Fruit fly (Drosophila melanogaster): Measurements from ENCODE around the gene CG31198.

Gene CG31198

dm6 chr3R:21790392-21790791, 36.3 kb downstream of the CG31198 start:
- TF ChIP-seq CG4318 (GFP tag; optimal IDR thresholded peaks at IDR 0.05) (no peak), pdm3 (GFP tag; optimal IDR thresholded peaks at IDR 0.05) (no peak), CG31627 (GFP tag; optimal IDR thresholded peaks at IDR 0.05) (no peak), CG8119 (GFP tag; IDR thresholded peaks at IDR 0.05) (no peak), vri (GFP tag; optimal IDR thresholded peaks at IDR 0.05) (no peak), Hr4 (GFP tag; optimal IDR thresholded peaks at IDR 0.05) (no peak)

dm6 chr3R:21793760-21794159, 39.6 kb downstream of the CG31198 start:
- TF ChIP-seq net (GFP tag; optimal IDR thresholded peaks at IDR 0.05) (no peak), CG8632 (GFP tag; optimal IDR thresholded peaks at IDR 0.05) (no peak), acj6 (GFP tag; optimal IDR thresholded peaks at IDR 0.05) (no peak), Met (GFP tag; optimal IDR thresholded peaks at IDR 0.05) (no peak)

- TF ChIP-seq salr (GFP tag; optimal IDR thresholded peaks at IDR 0.05) (no peak), acj6 (GFP tag; optimal IDR thresholded peaks at IDR 0.05) (no peak), OdsH (GFP tag; optimal IDR thresholded peaks at IDR 0.05) (no peak), cyc (GFP tag; optimal IDR thresholded peaks at IDR 0.05) (no peak), Hr4 (GFP tag; optimal IDR thresholded peaks at IDR 0.05) (no peak), svp (GFP tag) (no peak), CG32006 (GFP tag; optimal IDR thresholded peaks at IDR 0.05) (no peak), eg (GFP tag; IDR thresholded peaks at IDR 0.05) (no peak), CG3032 (tag; optimal IDR thresholded peaks at IDR 0.05) (no peak), CG9139 (GFP tag; optimal IDR thresholded peaks at IDR 0.05) (no peak), vri (GFP tag; optimal IDR thresholded peaks at IDR 0.05) (no peak)
These were observed 53.1 kb downstream of the CG31198 start for dm6 chr3R:21807264-21807663.

All from whole organism, prepupa.